Worm (Caenorhabditis elegans) whole organism, mixed stage, embryonic: ENCODE measurements around the gene irld-6.

Source experiments
- M03D4.4 ChIP-seq: sonication (generic microtip); optimal IDR thresholded peaks from 2 replicates; lab custom pipeline; 2017; ENCODE audit warnings: mild to moderate bottlenecking, missing genetic modification characterization, missing compliant biosample characterization
- ceh-39 ChIP-seq: fragments of 150-350 bp; optimal IDR thresholded peaks from 2 replicates; lab custom pipeline; 2014; ENCODE audit warnings: missing biosample characterization, missing genetic modification characterization
- ceh-43 ChIP-seq: fragments of 200-800 bp; sonication (Bioruptor generic); optimal IDR thresholded peaks from 2 replicates; lab custom pipeline; 2018; ENCODE audit warnings: mild to moderate bottlenecking, missing genetic modification characterization, moderate library complexity, missing compliant biosample characterization
- elt-3 ChIP-seq: fragments of 150-350 bp; optimal IDR thresholded peaks from 2 replicates; lab custom pipeline; 2014; ENCODE audit warnings: missing biosample characterization, missing genetic modification characterization
- lin-13 ChIP-seq: fragments of 150-350 bp; optimal IDR thresholded peaks from 2 replicates; lab custom pipeline; 2014; ENCODE audit warnings: missing biosample characterization, missing genetic modification characterization
- nhr-12 ChIP-seq: fragments of 150-350 bp; optimal IDR thresholded peaks from 2 replicates; lab custom pipeline; 2014; ENCODE audit warnings: missing biosample characterization, missing genetic modification characterization
- nhr-28 ChIP-seq: fragments of 150-350 bp; optimal IDR thresholded peaks from 2 replicates; lab custom pipeline; 2014; ENCODE audit warnings: missing biosample characterization, missing genetic modification characterization
- pha-4 ChIP-seq: fragments of 150-350 bp; optimal IDR thresholded peaks from 2 replicates; lab custom pipeline; 2018; ENCODE audit warnings: missing biosample characterization, missing genetic modification reagents, missing genetic modification characterization
- unc-62 ChIP-seq: fragments of 150-350 bp; optimal IDR thresholded peaks from 2 replicates; lab custom pipeline; 2014; ENCODE audit warnings: missing biosample characterization, missing genetic modification reagents, missing genetic modification characterization

ce11 chrV:10723583-10723982 lies 33.0 kb downstream of the irld-6 start:
- no peak for TF ChIP-seq ceh-43 (GFP tag; lab: Kevin White, UChicago)
- TF ChIP-seq lin-13 (tag; lab: Kevin White, UChicago): no peak
- TF ChIP-seq pha-4 (tag; lab: Kevin White, UChicago): no peak
- TF ChIP-seq ceh-39: no peak
- TF ChIP-seq elt-3 (tag; lab: Kevin White, UChicago): no peak
- TF ChIP-seq nhr-12 (tag; lab: Kevin White, UChicago): no peak
- no peak for TF ChIP-seq nhr-28 (tag; lab: Kevin White, UChicago)
- TF ChIP-seq unc-62: no peak
- TF ChIP-seq M03D4.4 (tag; lab: Kevin White, UChicago): no peak
